Fruit fly (Drosophila melanogaster) S2 (cell line): ENCODE measurements around the gene CG17738.

Experiments used
- CG8478 ChIP-seq: fragments of >200 bp; optimal IDR thresholded peaks from 2 replicates; lab custom pipeline; 2018
- CTCF ChIP-seq, 2 experiments: fragments of >200 bp; optimal IDR thresholded peaks; 2 replicates each; lab custom pipeline; 2018

Gene CG17738

dm6 chr3R:12270590-12270989 is at the start of gene CG17738:
Gene CG17738 (plus strand): TSS chr3R:12270890.
- TF ChIP-seq CTCF (optimal IDR thresholded peaks at IDR 0.05; lab: Kevin White, UChicago) (no peak), CG8478 (lab: Kevin White, UChicago) (no peak)

dm6 chr3R:12221366-12221916 is 49.2 kb upstream of the CG17738 start, which contains the start of gene CG4860:
Gene CG4860 (minus strand): TSS chr3R:12221464.
- TF ChIP-seq CG8478 (lab: Kevin White, UChicago): no peak
- TF ChIP-seq CTCF (optimal IDR thresholded peaks at IDR 0.05; lab: Kevin White, UChicago): no peak

DNA sequence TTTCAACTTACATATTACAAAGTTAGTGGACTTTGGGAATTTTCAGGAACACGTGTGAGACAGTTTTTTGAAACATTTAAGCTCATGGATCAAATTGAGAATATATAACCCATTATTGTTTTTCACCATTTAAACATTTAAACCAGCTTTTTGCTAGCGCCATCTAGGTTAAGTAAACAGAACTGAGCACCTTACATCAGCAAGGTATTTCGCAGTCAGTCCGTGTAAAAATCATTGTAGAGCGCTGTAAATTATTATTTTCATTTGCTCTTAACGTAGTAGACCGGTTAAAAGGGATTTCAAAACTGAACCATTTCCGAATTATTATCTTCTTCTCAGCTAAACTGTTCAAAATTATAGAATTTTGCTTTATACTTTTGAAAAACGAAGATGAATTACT is 48.6 kb upstream of the CG17738 start, which contains the start of gene Rsbp15:
Gene Rsbp15 (plus strand): TSS at position 295 of the 400 bp plus-strand sequence.
- TF ChIP-seq CG8478 (lab: Kevin White, UChicago) (no peak), CTCF (optimal IDR thresholded peaks at IDR 0.05; lab: Kevin White, UChicago) (peak; percentile 86 to 91)

DNA sequence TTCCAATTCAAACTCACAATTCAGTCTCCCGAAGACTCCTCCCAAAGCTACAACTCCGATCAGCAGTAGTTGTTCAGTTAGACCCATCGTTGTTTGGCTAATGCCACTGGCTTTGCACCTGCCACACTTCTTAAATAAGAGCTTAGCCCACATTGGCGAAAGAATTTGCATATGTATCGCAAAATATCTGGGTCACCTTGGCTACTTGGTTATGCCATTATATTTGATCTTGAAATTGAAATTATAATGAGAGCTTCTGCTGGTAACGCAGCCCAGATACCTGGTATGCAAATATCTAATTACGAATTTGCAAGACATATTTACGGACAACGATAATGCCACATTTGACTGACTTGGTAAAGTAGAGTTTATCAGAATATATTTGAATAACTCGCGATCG is 45.8 kb upstream of the CG17738 start, which contains the start of gene CG17404:
Gene CG17404 (minus strand): TSS at position 101 of the 400 bp plus-strand sequence.
- TF ChIP-seq CTCF (optimal IDR thresholded peaks at IDR 0.05; lab: Kevin White, UChicago): no peak
- TF ChIP-seq CG8478 (lab: Kevin White, UChicago): no peak

- no peak for TF ChIP-seq CG8478 (lab: Kevin White, UChicago)
- no peak for TF ChIP-seq CTCF (optimal IDR thresholded peaks at IDR 0.05; lab: Kevin White, UChicago)
These were observed 44.5 kb upstream of the CG17738 start, which contains the start of gene CG12256 for dm6 chr3R:12226239-12226638. Gene CG12256 (minus strand): TSS chr3R:12226339.

DNA sequence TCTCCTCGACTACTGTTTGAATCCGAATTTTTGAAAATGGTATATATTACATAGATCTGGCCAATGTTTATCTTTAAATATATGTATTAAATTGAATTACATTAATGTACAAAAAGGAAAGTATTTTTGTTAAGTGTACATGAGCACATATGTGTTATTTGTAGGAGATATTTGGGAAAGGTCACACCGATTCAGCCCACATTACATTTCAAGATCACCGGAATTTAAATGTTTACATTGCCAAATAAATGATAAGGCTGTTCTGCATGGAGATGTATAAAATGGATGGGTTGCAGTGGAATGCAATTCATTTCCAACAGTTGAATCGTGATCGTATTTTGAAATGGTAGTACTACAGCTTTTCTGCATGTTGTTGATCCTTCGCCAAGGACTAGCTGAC is 41.6 kb upstream of the CG17738 start, which contains the start of gene CG3916:
Gene CG3916 (plus strand): TSS at position 301 of the 400 bp plus-strand sequence.
- no peak for TF ChIP-seq CG8478 (lab: Kevin White, UChicago)
- TF ChIP-seq CTCF (optimal IDR thresholded peaks at IDR 0.05; lab: Kevin White, UChicago): no peak

dm6 chr3R:12232629-12233028 is 38.1 kb upstream of the CG17738 start, which contains the start of gene Pglym87:
Gene Pglym87 (minus strand): TSS chr3R:12232729.
- TF ChIP-seq CTCF (optimal IDR thresholded peaks at IDR 0.05; lab: Kevin White, UChicago) (no peak), CG8478 (lab: Kevin White, UChicago) (no peak)

DNA sequence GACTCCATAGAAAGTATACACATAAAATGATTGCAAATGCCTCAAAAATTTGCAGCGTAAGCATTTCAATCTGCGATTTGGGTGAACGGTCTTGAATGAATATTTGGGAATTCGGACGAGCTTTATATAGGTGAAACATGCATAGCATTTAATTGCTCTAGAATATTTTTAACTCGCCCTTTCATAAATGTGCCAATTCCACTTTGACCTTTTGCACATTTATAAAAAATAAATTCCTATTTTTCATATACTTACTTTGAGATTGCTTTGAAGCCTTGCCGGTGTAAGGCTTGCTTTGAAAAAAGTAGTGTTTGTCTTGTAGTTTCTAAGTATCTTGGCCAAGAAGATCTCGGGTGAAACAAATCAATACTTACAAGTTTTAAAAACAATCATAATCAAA is 36.1 kb upstream of the CG17738 start, which contains the start of gene Cyp313a5:
Gene Cyp313a5 (minus strand): TSS at position 101 of the 400 bp plus-strand sequence.
- no peak for TF ChIP-seq CG8478 (lab: Kevin White, UChicago)
- TF ChIP-seq CTCF (optimal IDR thresholded peaks at IDR 0.05; lab: Kevin White, UChicago): no peak

- TF ChIP-seq CTCF (optimal IDR thresholded peaks at IDR 0.05; lab: Kevin White, UChicago) (no peak), CG8478 (lab: Kevin White, UChicago) (no peak)
These were observed 33.9 kb upstream of the CG17738 start, which contains the start of gene Cyp313a2 for dm6 chr3R:12236804-12237203. Gene Cyp313a2 (minus strand): TSS chr3R:12236904.

DNA sequence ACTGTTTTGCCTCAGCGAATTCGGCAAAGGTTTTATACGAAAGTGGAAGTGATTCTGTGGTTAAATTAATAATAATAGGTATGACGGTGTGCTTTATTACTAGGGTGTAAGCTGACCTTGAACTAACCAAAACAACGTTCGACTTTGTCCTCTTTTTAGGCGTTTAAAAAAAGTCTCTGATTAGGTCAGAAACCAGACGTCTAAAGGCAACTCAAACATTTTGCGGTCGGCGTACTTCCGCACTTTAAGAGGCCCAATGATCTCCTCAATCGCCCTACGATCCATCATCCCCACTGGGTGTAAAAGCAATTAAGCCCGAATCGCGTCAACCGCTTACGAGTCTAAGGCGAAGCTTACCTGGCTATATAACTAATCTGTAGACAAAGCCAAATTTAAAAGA is 31.5 kb upstream of the CG17738 start, which contains the start of gene Cyp313a3:
Gene Cyp313a3 (minus strand): TSS at position 101 of the 400 bp plus-strand sequence.
- TF ChIP-seq CTCF (optimal IDR thresholded peaks at IDR 0.05; lab: Kevin White, UChicago) (no peak), CG8478 (lab: Kevin White, UChicago) (no peak)

DNA sequence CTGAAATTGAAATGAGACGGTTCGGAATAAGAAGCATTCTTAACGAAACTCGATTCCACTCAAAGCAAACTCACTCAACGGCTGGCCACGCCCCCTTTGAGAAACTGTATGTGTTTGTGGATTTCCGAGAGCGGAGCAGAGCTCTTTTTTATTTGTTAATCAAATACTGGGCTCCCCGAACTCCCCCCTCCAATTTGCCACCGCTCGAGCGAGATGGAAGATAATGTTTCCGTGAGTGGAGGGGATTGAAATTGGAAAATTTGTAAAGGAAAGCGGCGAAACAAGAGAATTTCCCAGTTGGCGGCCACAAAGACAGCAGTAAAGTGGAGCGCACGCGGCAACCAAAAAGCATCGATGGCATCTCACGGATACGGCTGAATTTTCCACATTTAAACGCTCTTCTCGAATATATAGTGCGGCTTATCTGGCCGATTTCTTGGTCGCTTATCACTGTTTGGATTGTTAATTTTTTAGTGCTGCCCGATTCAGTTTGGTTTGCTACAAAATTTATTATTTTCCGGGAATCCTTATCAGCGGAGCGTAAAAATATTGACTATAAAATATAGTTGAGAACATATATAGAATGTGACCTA is 26.1 kb upstream of the CG17738 start:
- TF ChIP-seq CG8478 (lab: Kevin White, UChicago) (no peak), CTCF (optimal IDR thresholded peaks at IDR 0.05; lab: Kevin White, UChicago) (no peak)

DNA sequence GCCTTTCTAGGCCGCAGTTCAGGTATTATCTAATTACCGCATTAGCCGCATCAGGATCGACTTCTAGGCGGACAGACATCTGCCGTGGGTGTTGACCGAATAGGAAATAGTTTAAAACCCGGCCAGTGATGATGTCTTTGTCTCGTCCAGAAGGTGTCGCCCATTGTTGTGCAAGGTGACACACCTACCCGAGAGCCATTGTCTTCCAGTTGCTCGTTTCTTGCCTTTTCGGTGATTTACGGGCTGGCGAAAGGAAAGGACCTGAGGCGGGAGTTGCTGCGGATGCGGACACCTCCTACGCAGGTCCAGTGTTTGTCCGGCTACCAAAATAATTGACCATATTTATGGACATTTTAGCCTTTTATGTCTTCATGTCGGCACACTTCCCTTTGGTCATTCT is 22.4 kb upstream of the CG17738 start:
- TF ChIP-seq CTCF (optimal IDR thresholded peaks at IDR 0.05; lab: Kevin White, UChicago): peak in 1 of 2 experiments; percentile 2
- TF ChIP-seq CG8478 (lab: Kevin White, UChicago): no peak

DNA sequence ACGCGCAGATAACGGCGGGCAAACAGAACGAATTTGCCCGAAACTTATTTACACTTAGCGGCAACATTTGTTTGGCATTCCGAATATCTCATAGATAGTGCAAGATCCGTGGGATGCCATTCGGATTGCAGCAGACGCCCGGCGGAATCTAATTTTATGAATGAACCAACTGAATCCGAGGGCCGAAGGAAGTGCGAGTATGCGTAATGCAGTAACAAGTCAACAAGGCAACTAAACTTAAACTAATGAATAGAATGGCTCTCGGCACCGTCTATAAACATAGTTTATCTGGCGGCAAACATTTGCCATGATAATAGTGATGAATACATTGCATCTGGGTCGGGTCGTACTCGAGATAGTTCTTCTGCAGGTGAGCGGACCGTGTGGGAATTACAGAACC is 20.5 kb upstream of the CG17738 start:
- TF ChIP-seq CTCF (optimal IDR thresholded peaks at IDR 0.05; lab: Kevin White, UChicago): no peak
- TF ChIP-seq CG8478 (lab: Kevin White, UChicago): no peak

DNA sequence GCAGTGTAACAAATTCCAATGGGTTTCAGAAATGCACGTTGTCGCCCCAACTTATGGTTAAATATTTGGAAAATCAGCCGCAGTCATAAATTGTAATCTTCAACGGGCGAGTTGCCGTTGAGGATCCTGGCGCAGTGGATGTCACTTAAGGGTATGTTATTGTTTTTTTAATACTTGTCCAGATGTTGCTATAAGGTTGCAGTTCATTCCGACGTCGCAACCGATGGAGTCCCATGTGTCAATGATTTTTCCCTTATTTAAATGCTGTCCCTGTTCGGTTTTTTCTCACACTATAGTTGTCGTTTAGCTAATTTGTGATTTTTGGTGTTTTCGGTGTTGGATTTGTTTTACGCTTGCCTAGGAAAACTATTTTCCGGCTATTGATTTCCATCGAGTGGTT is 19.2 kb upstream of the CG17738 start:
- TF ChIP-seq CG8478 (lab: Kevin White, UChicago): no peak
- TF ChIP-seq CTCF (optimal IDR thresholded peaks at IDR 0.05; lab: Kevin White, UChicago): no peak

- TF ChIP-seq CG8478 (lab: Kevin White, UChicago) (no peak), CTCF (optimal IDR thresholded peaks at IDR 0.05; lab: Kevin White, UChicago) (no peak)
These were observed 18.1 kb upstream of the CG17738 start for dm6 chr3R:12252457-12253065.
